Worm (Caenorhabditis elegans) whole organism, midembryonic: ENCODE data around the gene W04H10.5.

Experiments
- T22C8.4 ChIP-seq: fragments of 200-800 bp; sonication (Bioruptor generic); IDR thresholded peaks from 2 replicates; pipeline ENCODE4 v1.3.6; 2022; ENCODE audit warnings: missing genetic modification characterization, missing compliant biosample characterization
- cog-1 ChIP-seq: sonication (generic microtip); optimal IDR thresholded peaks from 2 replicates; lab custom pipeline; 2016; ENCODE audit warnings: missing genetic modification characterization, missing compliant biosample characterization
- flt-1 ChIP-seq: fragments of 200-800 bp; sonication (Bioruptor generic); IDR thresholded peaks from 2 replicates; pipeline ENCODE4 v1.3.6; 2022; ENCODE audit warnings: missing genetic modification characterization, missing compliant biosample characterization
- klf-2 ChIP-seq: fragments of 200-800 bp; sonication (Bioruptor generic); conservative IDR thresholded peaks from 2 replicates; pipeline ENCODE4 v1.3.6; 2022; ENCODE audit warnings: missing genetic modification reagents, missing genetic modification characterization, missing compliant biosample characterization
- med-1 ChIP-seq: sonication (generic microtip); optimal IDR thresholded peaks from 2 replicates; lab custom pipeline; 2017; ENCODE audit warnings: missing genetic modification characterization, mild to moderate bottlenecking, missing compliant biosample characterization, antibody characterized with exemption, missing genetic modification reagents; ENCODE audit not compliant: insufficient read depth
- ref-1 ChIP-seq: fragments of 200-800 bp; sonication (Bioruptor generic); conservative IDR thresholded peaks from 2 replicates; pipeline ENCODE4 v1.3.6; 2022; ENCODE audit warnings: missing genetic modification reagents, missing genetic modification characterization, missing compliant biosample characterization
- tab-1 ChIP-seq: fragments of 200-800 bp; sonication (Bioruptor generic); IDR thresholded peaks from 2 replicates; pipeline ENCODE4 v1.3.6; 2022; ENCODE audit warnings: missing genetic modification characterization, missing compliant biosample characterization
- ztf-23 ChIP-seq: fragments of 200-800 bp; sonication (Bioruptor generic); IDR thresholded peaks from 2 replicates; pipeline ENCODE4 v1.3.6; 2022; ENCODE audit warnings: missing genetic modification reagents, missing genetic modification characterization, missing compliant biosample characterization
- ztf-29 ChIP-seq: fragments of 200-800 bp; sonication (Bioruptor generic); IDR thresholded peaks from 2 replicates; pipeline ENCODE4 v1.3.6; 2022; ENCODE audit warnings: missing genetic modification reagents, missing genetic modification characterization, missing compliant biosample characterization

DNA sequence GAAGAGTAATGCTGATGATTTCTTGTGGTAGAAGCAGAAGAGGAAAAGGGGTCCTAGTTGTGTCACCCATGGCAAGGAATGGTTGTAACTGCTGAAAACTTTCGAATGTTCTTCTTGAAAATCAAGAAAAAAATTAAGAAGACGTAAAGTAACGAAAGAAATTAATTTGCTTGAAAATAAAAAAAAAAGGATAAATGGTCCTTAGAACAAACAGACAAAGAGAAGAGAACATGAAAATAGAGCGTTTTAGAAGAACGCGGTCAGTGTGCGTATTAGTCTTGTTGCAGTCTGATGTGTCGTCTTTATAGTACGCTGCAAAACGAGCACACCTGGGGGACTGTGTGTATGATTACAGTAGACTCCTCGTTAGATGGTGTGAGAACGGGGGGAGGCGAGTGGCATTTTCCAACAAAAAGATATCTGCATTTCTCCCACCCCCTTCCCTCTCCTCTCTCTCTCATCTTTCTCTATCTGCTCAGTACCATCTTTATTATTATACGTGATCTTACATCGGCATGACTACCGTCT, 21.7 kb upstream of the W04H10.5 start, which contains the start of the genes W08F4.12 and W08F4.13:
- TF ChIP-seq flt-1 (GFP tag; lab: Robert Waterston, UW): no peak
- no peak for TF ChIP-seq med-1 (GFP tag; lab: Kevin White, UChicago)
- TF ChIP-seq klf-2 (GFP tag; lab: Robert Waterston, UW): no peak
- TF ChIP-seq ref-1 (GFP tag; lab: Robert Waterston, UW): no peak
- TF ChIP-seq ztf-23: no peak
- TF ChIP-seq cog-1 (tag; lab: Kevin White, UChicago): no peak
- TF ChIP-seq ztf-29 (GFP tag; lab: Robert Waterston, UW): no peak
- TF ChIP-seq T22C8.4 (GFP tag; lab: Robert Waterston, UW): no peak
- no peak for TF ChIP-seq tab-1
